Fruit fly (Drosophila melanogaster): Measurements from ENCODE around the gene Pex7.
A peak's percentile ranks its signal among the peaks of the same experiment; 100 is the strongest.

Gene Pex7

dm6 chr3L:8646821-8647220, at the start of gene Pex7, which contains the start of gene CG13305:
Pex7 (plus strand) TSS chr3L:8647145.
CG13305 (minus strand) TSS chr3L:8646822.
- no peak for TF ChIP-seq Dll (optimal IDR thresholded peaks at IDR 0.05)
- no peak for TF ChIP-seq psq (optimal IDR thresholded peaks at IDR 0.05)
- no peak for TF ChIP-seq EcR (GFP tag; optimal IDR thresholded peaks at IDR 0.05)
- TF ChIP-seq CG8478 (optimal IDR thresholded peaks at IDR 0.05): no peak
- TF ChIP-seq pan (optimal IDR thresholded peaks at IDR 0.05): no peak
- no peak for TF ChIP-seq usp (GFP tag; optimal IDR thresholded peaks at IDR 0.05)

DNA sequence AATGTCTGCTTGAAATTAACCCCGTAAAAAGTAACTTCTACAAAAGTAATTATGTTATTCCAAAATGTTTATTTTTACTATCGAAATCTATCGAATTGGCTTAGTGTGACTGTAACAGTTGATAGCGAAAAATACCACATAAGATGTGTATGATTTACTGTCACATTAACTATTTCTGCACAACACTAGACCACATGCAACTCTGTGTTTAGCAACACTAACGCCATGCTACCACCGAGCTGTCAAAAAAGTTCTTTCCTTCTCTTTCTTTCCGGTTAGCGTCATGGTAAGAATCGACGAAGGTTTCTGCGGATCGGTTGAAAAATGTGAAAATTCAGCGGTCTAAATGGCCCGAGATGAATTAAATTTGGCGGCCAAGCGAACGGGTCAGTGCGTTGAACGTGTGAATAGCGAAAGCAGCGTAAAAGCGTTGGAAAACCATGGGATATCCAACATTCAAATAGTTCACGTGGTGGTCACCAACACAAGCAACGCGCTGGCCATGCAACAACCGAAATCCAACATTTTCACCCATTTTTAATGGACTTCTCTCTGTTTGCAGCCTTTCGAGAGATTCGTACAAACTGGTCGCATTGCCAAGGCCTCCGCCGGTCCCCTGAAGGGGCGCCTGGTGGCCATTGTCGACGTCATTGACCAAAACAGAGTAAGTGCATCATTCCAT, 46.1 kb upstream of the Pex7 start, which contains the start of the genes Nelf-E and RpL14:
TSS of gene Nelf-E (minus strand) at position 128 of the 682 bp plus-strand sequence.
TSS of gene RpL14 (plus strand) at position 255 of the 682 bp plus-strand sequence.
- TF ChIP-seq psq (optimal IDR thresholded peaks at IDR 0.05) (no peak), pan (optimal IDR thresholded peaks at IDR 0.05) (no peak), CG8478 (optimal IDR thresholded peaks at IDR 0.05) (no peak), usp (GFP tag; optimal IDR thresholded peaks at IDR 0.05) (no peak), EcR (GFP tag; optimal IDR thresholded peaks at IDR 0.05) (no peak)

DNA sequence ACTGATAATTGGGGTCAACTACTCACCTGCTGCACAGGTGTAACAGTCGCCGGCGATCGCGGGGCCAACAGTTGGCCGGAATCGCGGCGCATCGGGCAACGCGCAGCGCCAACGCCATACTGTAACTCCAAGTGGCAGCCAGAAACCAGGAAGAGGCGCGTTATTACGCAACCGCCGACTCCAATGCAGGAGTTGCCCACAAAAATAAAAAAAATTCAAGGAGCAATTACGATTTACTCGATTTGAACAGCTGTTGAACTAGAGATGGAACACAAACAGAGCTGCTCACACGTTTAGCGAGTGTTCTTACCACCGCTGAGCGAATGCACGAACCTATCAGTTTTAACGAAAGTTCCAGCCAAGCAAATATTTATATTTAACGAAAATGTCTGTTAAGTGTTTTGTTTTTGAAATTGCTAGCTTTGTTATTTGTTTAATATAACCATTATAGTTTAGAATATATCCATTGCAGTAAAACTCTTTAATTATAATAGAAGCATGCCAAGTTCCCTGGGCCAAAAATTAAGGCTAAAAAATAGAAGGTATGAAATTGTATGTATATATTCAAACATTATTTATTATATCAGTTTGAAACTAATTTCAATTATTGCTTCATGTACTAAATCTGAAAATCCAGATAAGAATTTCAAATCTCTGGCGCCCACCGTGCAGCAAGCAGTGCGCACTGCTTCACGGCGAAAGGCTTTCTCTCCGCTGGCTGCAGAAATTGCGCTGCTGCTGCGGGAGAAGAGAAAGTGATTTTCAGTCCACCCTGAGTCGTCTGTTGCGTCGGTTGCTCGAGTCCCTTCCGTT, 42.9 kb upstream of the Pex7 start, which contains the start of the genes CG5989 and CG6282:
TSS of gene CG5989 (minus strand) at position 270 of the 813 bp plus-strand sequence.
TSS of gene CG6282 (plus strand) at position 778 of the 813 bp plus-strand sequence.
- no peak for TF ChIP-seq pan (optimal IDR thresholded peaks at IDR 0.05)
- no peak for TF ChIP-seq CG8478 (optimal IDR thresholded peaks at IDR 0.05)
- peak; percentile 46 for TF ChIP-seq Dll (optimal IDR thresholded peaks at IDR 0.05)
- no peak for TF ChIP-seq usp (GFP tag; optimal IDR thresholded peaks at IDR 0.05)
- TF ChIP-seq psq (optimal IDR thresholded peaks at IDR 0.05): no peak
- no peak for TF ChIP-seq EcR (GFP tag; optimal IDR thresholded peaks at IDR 0.05)

- TF ChIP-seq usp (GFP tag; optimal IDR thresholded peaks at IDR 0.05): no peak
- no peak for TF ChIP-seq psq (optimal IDR thresholded peaks at IDR 0.05)
- TF ChIP-seq pan (optimal IDR thresholded peaks at IDR 0.05): no peak
- no peak for TF ChIP-seq CG8478 (optimal IDR thresholded peaks at IDR 0.05)
- no peak for TF ChIP-seq EcR (GFP tag; optimal IDR thresholded peaks at IDR 0.05)
- no peak for TF ChIP-seq Dll (optimal IDR thresholded peaks at IDR 0.05)
Measured at dm6 chr3L:8607449-8607848, 39.5 kb upstream of the Pex7 start.

dm6 chr3L:8616935-8617334, 30.0 kb upstream of the Pex7 start, which contains the start of gene S-Lap1:
S-Lap1 (plus strand) TSS chr3L:8617235.
- TF ChIP-seq usp (GFP tag; optimal IDR thresholded peaks at IDR 0.05) (no peak), pan (optimal IDR thresholded peaks at IDR 0.05) (no peak), psq (optimal IDR thresholded peaks at IDR 0.05) (no peak), EcR (GFP tag; optimal IDR thresholded peaks at IDR 0.05) (no peak), Dll (optimal IDR thresholded peaks at IDR 0.05) (no peak), CG8478 (optimal IDR thresholded peaks at IDR 0.05) (no peak)

DNA sequence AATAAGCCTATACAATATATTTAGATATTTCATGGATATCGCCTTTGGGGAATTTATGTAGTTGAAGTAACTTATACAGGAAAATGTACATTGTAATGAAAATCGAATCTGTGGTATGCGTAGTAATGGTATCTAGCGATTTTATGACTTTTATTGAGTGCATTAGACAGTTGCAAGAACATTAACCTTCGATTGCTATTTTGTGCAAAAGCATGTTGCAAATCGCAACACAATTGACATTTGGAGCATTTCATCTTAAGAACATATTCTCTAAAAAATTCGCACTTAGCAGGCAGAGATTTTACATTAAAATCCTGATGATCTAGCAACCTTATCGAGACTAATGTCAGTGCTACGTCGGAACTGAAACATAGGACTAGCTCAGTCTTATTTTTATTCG, 27.4 kb upstream of the Pex7 start, which contains the start of gene S-Lap2:
TSS of gene S-Lap2 (plus strand) at position 301 of the 400 bp plus-strand sequence.
- TF ChIP-seq usp (GFP tag; optimal IDR thresholded peaks at IDR 0.05) (no peak), EcR (GFP tag; optimal IDR thresholded peaks at IDR 0.05) (no peak), pan (optimal IDR thresholded peaks at IDR 0.05) (no peak), Dll (optimal IDR thresholded peaks at IDR 0.05) (no peak), psq (optimal IDR thresholded peaks at IDR 0.05) (no peak), CG8478 (optimal IDR thresholded peaks at IDR 0.05) (no peak)

dm6 chr3L:8621465-8621864, 25.5 kb upstream of the Pex7 start:
- TF ChIP-seq psq (optimal IDR thresholded peaks at IDR 0.05) (no peak), CG8478 (optimal IDR thresholded peaks at IDR 0.05) (no peak), EcR (GFP tag; optimal IDR thresholded peaks at IDR 0.05) (no peak), Dll (optimal IDR thresholded peaks at IDR 0.05) (no peak), pan (optimal IDR thresholded peaks at IDR 0.05) (no peak), usp (GFP tag; optimal IDR thresholded peaks at IDR 0.05) (no peak)

DNA sequence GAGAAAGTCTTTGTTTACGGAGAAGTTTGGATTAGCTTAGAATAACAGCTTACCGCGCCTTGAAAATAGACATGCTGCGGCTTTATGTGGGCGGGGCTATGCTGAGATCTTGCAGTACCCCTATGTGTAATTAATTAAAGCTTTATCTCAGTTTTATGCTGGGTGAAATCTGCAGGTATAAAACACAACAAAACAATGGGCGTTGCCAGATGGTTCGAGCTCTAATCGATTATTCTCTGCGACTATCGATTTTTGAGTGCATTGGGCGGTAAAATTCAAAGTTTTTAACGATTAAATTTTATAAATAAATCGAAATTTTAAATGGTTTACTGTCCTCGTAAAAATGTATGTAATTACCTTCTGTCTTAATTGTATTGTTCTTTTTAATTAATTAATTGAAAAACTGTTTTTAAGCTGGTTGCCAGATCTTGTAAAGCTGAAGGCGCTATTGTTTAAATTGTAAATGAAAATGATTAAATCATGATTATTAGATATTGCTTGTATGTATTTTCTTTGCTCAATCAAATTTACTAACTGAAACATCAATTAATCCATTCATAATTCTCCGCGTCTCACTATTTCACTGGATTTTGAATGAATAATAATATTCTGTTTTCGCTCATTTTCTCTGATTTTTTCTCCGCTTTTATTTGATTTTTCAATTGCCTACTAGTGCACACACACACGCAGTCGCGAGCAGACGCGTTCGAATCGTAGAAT, 23.1 kb upstream of the Pex7 start, which contains the start of the genes GAPsec and Zasp66:
TSS of gene GAPsec (minus strand) at position 200 of the 720 bp plus-strand sequence.
TSS of gene Zasp66 (plus strand) at position 670 of the 720 bp plus-strand sequence.
- no peak for TF ChIP-seq EcR (GFP tag; optimal IDR thresholded peaks at IDR 0.05)
- no peak for TF ChIP-seq usp (GFP tag; optimal IDR thresholded peaks at IDR 0.05)
- TF ChIP-seq pan (optimal IDR thresholded peaks at IDR 0.05): no peak
- no peak for TF ChIP-seq Dll (optimal IDR thresholded peaks at IDR 0.05)
- TF ChIP-seq psq (optimal IDR thresholded peaks at IDR 0.05): no peak
- TF ChIP-seq CG8478 (optimal IDR thresholded peaks at IDR 0.05): no peak

DNA sequence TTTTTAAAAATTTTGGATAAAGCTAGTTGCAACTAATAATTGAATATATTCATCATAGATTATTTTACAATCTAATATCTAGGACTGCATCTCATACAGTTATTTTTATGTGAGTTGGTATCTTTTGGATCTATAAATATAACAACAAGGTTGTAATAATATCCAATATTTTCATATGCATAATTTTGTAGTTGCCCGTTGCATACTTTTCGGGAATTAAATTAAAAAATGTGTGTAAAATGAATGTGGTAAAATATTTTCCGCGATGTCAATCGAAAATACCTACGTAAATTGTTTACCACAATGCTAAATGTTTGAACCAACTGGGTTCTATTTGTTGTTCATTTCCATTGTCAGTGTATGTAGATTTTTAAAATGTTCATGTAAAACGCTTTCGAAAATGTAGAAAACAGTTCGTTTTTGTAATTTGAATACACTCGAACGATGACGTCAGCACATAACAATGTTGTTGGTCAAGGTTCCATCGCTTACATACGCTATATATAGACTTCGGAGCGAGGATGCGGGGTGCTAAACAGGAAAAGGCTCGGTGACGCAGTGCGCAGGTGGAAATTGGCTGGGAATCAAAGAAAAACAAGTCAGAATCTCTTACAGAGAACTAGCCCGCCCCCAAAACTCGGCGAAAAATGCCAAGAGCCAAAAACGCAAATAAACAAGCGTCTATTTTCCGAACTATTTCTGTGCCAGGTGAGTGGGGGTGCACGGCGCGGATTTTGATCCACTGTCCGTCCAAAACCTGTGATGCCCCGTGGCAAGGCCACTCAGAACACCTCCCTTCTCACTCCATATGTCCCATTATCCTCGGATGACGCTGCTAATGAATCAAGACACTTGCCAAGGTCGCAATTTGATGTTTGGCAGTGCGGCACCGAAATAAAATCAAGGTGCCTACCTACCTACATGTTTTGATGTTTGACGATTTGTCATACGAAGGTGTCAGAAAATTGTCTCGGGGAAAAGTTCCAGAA, 18.8 kb upstream of the Pex7 start:
- no peak for TF ChIP-seq usp (GFP tag; optimal IDR thresholded peaks at IDR 0.05)
- TF ChIP-seq psq (optimal IDR thresholded peaks at IDR 0.05): no peak
- TF ChIP-seq Dll (optimal IDR thresholded peaks at IDR 0.05): no peak
- no peak for TF ChIP-seq CG8478 (optimal IDR thresholded peaks at IDR 0.05)
- no peak for TF ChIP-seq EcR (GFP tag; optimal IDR thresholded peaks at IDR 0.05)
- no peak for TF ChIP-seq pan (optimal IDR thresholded peaks at IDR 0.05)

dm6 chr3L:8628964-8629363, 18.0 kb upstream of the Pex7 start:
- TF ChIP-seq pan (optimal IDR thresholded peaks at IDR 0.05) (no peak), usp (GFP tag; optimal IDR thresholded peaks at IDR 0.05) (no peak), psq (optimal IDR thresholded peaks at IDR 0.05) (no peak), EcR (GFP tag; optimal IDR thresholded peaks at IDR 0.05) (no peak), CG8478 (optimal IDR thresholded peaks at IDR 0.05) (no peak), Dll (optimal IDR thresholded peaks at IDR 0.05) (no peak)
